Worm (Caenorhabditis elegans): ENCODE data around the gene fipr-9.

fipr-9 gene

ce11 chrV:10183810-10184209 is 37.7 kb upstream of the fipr-9 start:
- no peak for TF ChIP-seq ahr-1 (tag; optimal IDR thresholded peaks at IDR 0.05)
- TF ChIP-seq mec-3 (tag; optimal IDR thresholded peaks at IDR 0.05; ENCODE audit: borderline replicate concordance), result no peak
- TF ChIP-seq tbx-7 (tag; optimal IDR thresholded peaks at IDR 0.05), result no peak
- TF ChIP-seq C08G9.2 (tag; optimal IDR thresholded peaks at IDR 0.05), result no peak
- TF ChIP-seq nfya-1 (tag; optimal IDR thresholded peaks at IDR 0.05), result no peak
- no peak for TF ChIP-seq hlh-6 (tag; optimal IDR thresholded peaks at IDR 0.05)

ce11 chrV:10185719-10186118 is 35.7 kb upstream of the fipr-9 start, which contains the start of gene ZK856.18:
TSS of gene ZK856.18 (minus strand) at chrV:10186007.
- TF ChIP-seq rnt-1 (tag; optimal IDR thresholded peaks at IDR 0.05) (no peak), pqm-1 (tag; optimal IDR thresholded peaks at IDR 0.05) (no peak), tbx-7 (tag; optimal IDR thresholded peaks at IDR 0.05) (no peak), npax-4 (tag; optimal IDR thresholded peaks at IDR 0.05) (no peak), pha-2 (tag; optimal IDR thresholded peaks at IDR 0.05) (no peak), unc-3 (GFP tag; conservative IDR thresholded peaks at IDR 0.05) (no peak), unc-3 (tag; optimal IDR thresholded peaks at IDR 0.05) (no peak), ceh-2 (tag; optimal IDR thresholded peaks at IDR 0.05) (no peak), ceh-19 (GFP tag; optimal IDR thresholded peaks at IDR 0.05) (no peak), ceh-22 (tag; optimal IDR thresholded peaks at IDR 0.05) (no peak), fkh-10 (GFP tag; optimal IDR thresholded peaks at IDR 0.05) (no peak), ceh-24 (tag; optimal IDR thresholded peaks at IDR 0.05) (no peak), nfya-1 (tag; optimal IDR thresholded peaks at IDR 0.05) (no peak), gmeb-2 (tag; optimal IDR thresholded peaks at IDR 0.05) (no peak), ceh-34 (tag; optimal IDR thresholded peaks at IDR 0.05) (no peak), ahr-1 (tag; optimal IDR thresholded peaks at IDR 0.05) (no peak), ceh-31 (tag; optimal IDR thresholded peaks at IDR 0.05) (no peak), ceh-14 (tag; optimal IDR thresholded peaks at IDR 0.05) (no peak), hlh-30 (tag; optimal IDR thresholded peaks at IDR 0.05; ENCODE audit: insufficient read depth) (no peak), madf-2 (tag; optimal IDR thresholded peaks at IDR 0.05) (no peak)

- no peak for TF ChIP-seq odd-2 (tag; optimal IDR thresholded peaks at IDR 0.05)
- peak; percentile 44 for TF ChIP-seq elt-2 (tag; optimal IDR thresholded peaks at IDR 0.05)
Measured at ce11 chrV:10190081-10190556, 31.3 kb upstream of the fipr-9 start, which contains the start of gene ZK856.5. TSS of gene ZK856.5 (minus strand) at chrV:10190131.

- TF ChIP-seq pax-1 (tag; optimal IDR thresholded peaks at IDR 0.05), result no peak
- no peak for TF ChIP-seq unc-3 (GFP tag; conservative IDR thresholded peaks at IDR 0.05)
- no peak for TF ChIP-seq unc-3 (tag; optimal IDR thresholded peaks at IDR 0.05)
- no peak for TF ChIP-seq hlh-13 (GFP tag; optimal IDR thresholded peaks at IDR 0.05)
- no peak for TF ChIP-seq eyg-1 (tag; optimal IDR thresholded peaks at IDR 0.05)
- TF ChIP-seq tbx-2 (tag; optimal IDR thresholded peaks at IDR 0.05), result no peak
- TF ChIP-seq pqm-1 (tag; optimal IDR thresholded peaks at IDR 0.05), result no peak
- TF ChIP-seq hlh-6 (tag; optimal IDR thresholded peaks at IDR 0.05), result no peak
- TF ChIP-seq pha-4 (tag; optimal IDR thresholded peaks at IDR 0.05), result no peak
- TF ChIP-seq elt-4 (tag; optimal IDR thresholded peaks at IDR 0.05), result no peak
Measured at ce11 chrV:10191242-10191641, 30.2 kb upstream of the fipr-9 start.

- TF ChIP-seq ceh-34 (tag; optimal IDR thresholded peaks at IDR 0.05), result no peak
- TF ChIP-seq sox-4 (tag; optimal IDR thresholded peaks at IDR 0.05), result no peak
- TF ChIP-seq unc-55 (GFP tag; optimal IDR thresholded peaks at IDR 0.05), result no peak
- TF ChIP-seq nfya-1 (tag; optimal IDR thresholded peaks at IDR 0.05), result no peak
- TF ChIP-seq T23F11.4 (GFP tag; optimal IDR thresholded peaks at IDR 0.05), result no peak
- no peak for TF ChIP-seq unc-42 (tag; optimal IDR thresholded peaks at IDR 0.05)
- TF ChIP-seq pha-2 (tag; optimal IDR thresholded peaks at IDR 0.05), result no peak
- no peak for TF ChIP-seq Y22D7AL.16 (tag; optimal IDR thresholded peaks at IDR 0.05)
- no peak for TF ChIP-seq madf-2 (tag; optimal IDR thresholded peaks at IDR 0.05)
- no peak for TF ChIP-seq hlh-8 (tag; optimal IDR thresholded peaks at IDR 0.05)
- TF ChIP-seq pax-1 (tag; optimal IDR thresholded peaks at IDR 0.05), result no peak
- no peak for TF ChIP-seq ceh-6 (GFP tag; optimal IDR thresholded peaks at IDR 0.05)
- TF ChIP-seq hlh-30 (tag; optimal IDR thresholded peaks at IDR 0.05; ENCODE audit: insufficient read depth), result no peak
- TF ChIP-seq nhr-232 (tag; optimal IDR thresholded peaks at IDR 0.05), result no peak
- TF ChIP-seq zip-5 (tag; optimal IDR thresholded peaks at IDR 0.05), result no peak
Measured at ce11 chrV:10198386-10198785, 23.1 kb upstream of the fipr-9 start, which contains the start of gene ZK856.6. TSS of gene ZK856.6 (plus strand) at chrV:10198686.

All from whole organism, late embryonic.